Worm (Caenorhabditis elegans): Measurements from ENCODE around the gene pgap-2.

Gene pgap-2

DNA sequence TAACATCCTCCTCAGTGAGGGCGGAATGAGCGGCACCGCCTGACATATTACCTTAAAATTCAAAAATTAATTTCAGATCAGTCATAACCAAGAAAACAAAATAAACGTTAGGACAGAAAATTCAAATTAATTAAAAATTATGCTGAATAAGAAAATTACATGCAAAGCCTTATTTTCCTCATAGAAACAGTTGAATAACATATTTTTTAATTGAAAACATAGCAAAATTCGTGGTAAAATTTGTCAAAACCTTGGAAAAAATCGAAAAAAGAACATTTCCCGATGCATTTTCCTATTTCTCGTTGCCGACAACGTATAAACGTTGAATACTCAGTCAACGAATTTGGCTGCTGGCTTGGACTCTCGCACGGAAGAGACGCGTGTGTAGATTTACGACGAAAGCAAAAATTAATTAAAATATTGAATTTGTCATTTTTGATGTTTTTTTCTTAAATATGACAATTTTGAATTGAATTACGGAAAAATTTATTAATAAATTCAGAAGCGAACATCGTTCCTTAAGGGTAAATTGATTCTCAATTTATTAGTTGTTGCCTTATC, 48.8 kb downstream of the pgap-2 start, which contains the start of the genes rps-0 and rbg-3:
rps-0 (minus strand) TSS at position 51 of the 561 bp plus-strand sequence.
rbg-3 (plus strand) TSS at position 424 of the 561 bp plus-strand sequence.
- TF ChIP-seq unc-39 (tag; optimal IDR thresholded peaks at IDR 0.05) (no peak), dmd-4 (tag; optimal IDR thresholded peaks at IDR 0.05) (no peak), ZK546.5 (tag; optimal IDR thresholded peaks at IDR 0.05) (peak; percentile 73), lin-11 (tag; optimal IDR thresholded peaks at IDR 0.05) (peak; percentile 89), ceh-82 (tag; optimal IDR thresholded peaks at IDR 0.05) (peak; percentile 57), sem-4 (tag; optimal IDR thresholded peaks at IDR 0.05) (peak; percentile 91), elt-1 (tag; optimal IDR thresholded peaks at IDR 0.05) (no peak), mdl-1 (tag; optimal IDR thresholded peaks at IDR 0.05) (peak in 1 of 2 experiments; percentile 45), C34F6.9 (tag; optimal IDR thresholded peaks at IDR 0.05) (peak; percentile 97), nhr-12 (tag; optimal IDR thresholded peaks at IDR 0.05) (no peak), nhr-6 (tag; optimal IDR thresholded peaks at IDR 0.05) (peak; percentile 91), unc-62 (GFP tag; optimal IDR thresholded peaks at IDR 0.05) (peak; percentile 28), peb-1 (tag; optimal IDR thresholded peaks at IDR 0.05) (no peak), Y55F3AM.14 (GFP tag; optimal IDR thresholded peaks at IDR 0.05) (no peak), mab-5 (tag; optimal IDR thresholded peaks at IDR 0.05) (peak; percentile 85), skn-1 (tag; optimal IDR thresholded peaks at IDR 0.05) (peak; percentile 79), sma-3 (GFP tag; optimal IDR thresholded peaks at IDR 0.05) (peak; percentile 95), alr-1 (tag; optimal IDR thresholded peaks at IDR 0.05) (no peak), sma-9 (GFP tag; optimal IDR thresholded peaks at IDR 0.05) (peak; percentile 89), sma-9 (tag; optimal IDR thresholded peaks at IDR 0.05) (no peak), lin-39 (tag; optimal IDR thresholded peaks at IDR 0.05) (no peak), nhr-77 (tag; optimal IDR thresholded peaks at IDR 0.05) (peak; percentile 51), crh-2 (tag; optimal IDR thresholded peaks at IDR 0.05) (peak; percentile 94), ztf-11 (tag; optimal IDR thresholded peaks at IDR 0.05) (no peak), gmeb-1 (tag; optimal IDR thresholded peaks at IDR 0.05) (peak; percentile 93), nhr-237 (tag; optimal IDR thresholded peaks at IDR 0.05) (no peak), elt-3 (tag; optimal IDR thresholded peaks at IDR 0.05) (no peak), nhr-129 (tag; optimal IDR thresholded peaks at IDR 0.05) (peak; percentile 94), zag-1 (tag; optimal IDR thresholded peaks at IDR 0.05) (peak; percentile 27), ama-1 (optimal IDR thresholded peaks at IDR 0.05) (peak; percentile 64), nhr-25 (tag; optimal IDR thresholded peaks at IDR 0.05) (peak; percentile 95), mbf-1 (tag; optimal IDR thresholded peaks at IDR 0.05) (no peak), nhr-11 (tag; optimal IDR thresholded peaks at IDR 0.05) (no peak), snpc-4 (tag; optimal IDR thresholded peaks at IDR 0.05) (peak; percentile 44), nhr-23 (tag; optimal IDR thresholded peaks at IDR 0.05) (no peak), lin-13 (GFP tag; optimal IDR thresholded peaks at IDR 0.05) (peak; percentile 94), ztf-4 (tag; optimal IDR thresholded peaks at IDR 0.05) (peak; percentile 80), blmp-1 (tag; optimal IDR thresholded peaks at IDR 0.05; ENCODE audit: insufficient read depth) (peak; percentile 69), F13H6.1 (tag; optimal IDR thresholded peaks at IDR 0.05) (peak; percentile 86), fos-1 (tag; optimal IDR thresholded peaks at IDR 0.05) (peak; percentile 92), lsy-2 (tag; optimal IDR thresholded peaks at IDR 0.05) (peak; percentile 91 to 98), R02D3.7 (tag; optimal IDR thresholded peaks at IDR 0.05) (peak; percentile 97), nhr-21 (tag; optimal IDR thresholded peaks at IDR 0.05) (peak; percentile 93), nhr-10 (tag; optimal IDR thresholded peaks at IDR 0.05) (no peak), ztf-1 (GFP tag; conservative IDR thresholded peaks at IDR 0.05) (no peak), unc-55 (GFP tag; optimal IDR thresholded peaks at IDR 0.05) (peak; percentile 97), egl-27 (tag; optimal IDR thresholded peaks at IDR 0.05) (peak; percentile 80), aly-2 (tag; optimal IDR thresholded peaks at IDR 0.05) (no peak), ceh-16 (tag; optimal IDR thresholded peaks at IDR 0.05) (peak; percentile 68)
